Fruit fly (Drosophila melanogaster) whole organism, prepupa: ENCODE results near the gene CG17931.

ENCODE experiments used
- Blimp-1 ChIP-seq: fragments of 200-800 bp; sonication (Bioruptor generic); optimal IDR thresholded peaks from 3 replicates; lab custom pipeline; 2017; ENCODE audit warnings: missing biosample characterization, missing genetic modification characterization, mild to moderate bottlenecking, moderate library complexity, missing genetic modification reagents
- CG3919 ChIP-seq: fragments of 200-800 bp; sonication (Bioruptor generic); optimal IDR thresholded peaks from 3 replicates; lab custom pipeline; 2016; ENCODE audit warnings: missing biosample characterization, missing genetic modification characterization
- Gug ChIP-seq: fragments of 200-800 bp; sonication (Bioruptor generic); IDR thresholded peaks from 2 replicates; pipeline ENCODE4 v1.3.6; 2022; ENCODE audit warnings: missing biosample characterization, missing genetic modification characterization
- ss ChIP-seq, 2 experiments: fragments of 200-800 bp; sonication (Bioruptor generic); optimal IDR thresholded peaks; 2 replicates in 1 of 2; 3 replicates in 1 of 2; lab custom pipeline; 2017 to 2018; ENCODE audit warnings: mild to moderate bottlenecking in 2 of 2, missing biosample characterization in 2 of 2, missing genetic modification characterization in 2 of 2, moderate library complexity in 1 of 2

- no peak for TF ChIP-seq Blimp-1 (GFP tag; lab: Kevin White, UChicago)
- TF ChIP-seq Gug (GFP tag; lab: Robert Waterston, UW), result no peak
- no peak for TF ChIP-seq CG3919 (GFP tag; lab: Kevin White, UChicago)
- TF ChIP-seq ss (GFP tag; optimal IDR thresholded peaks at IDR 0.05; lab: Kevin White, UChicago), result no peak
Measured at dm6 chr3R:16355393-16355943, 3.8 kb downstream of the CG17931 start.
